Worm (Caenorhabditis elegans) whole organism, mixed stage, embryonic: Measurements from ENCODE around the gene C36C5.12.

Source experiments
- M03D4.4 ChIP-seq: sonication (generic microtip); optimal IDR thresholded peaks from 2 replicates; lab custom pipeline; 2017; ENCODE audit warnings: mild to moderate bottlenecking, missing genetic modification characterization, missing compliant biosample characterization
- bed-3 ChIP-seq: fragments of 200-800 bp; sonication (Bioruptor generic); optimal IDR thresholded peaks from 3 replicates; lab custom pipeline; 2018; ENCODE audit warnings: mild to moderate bottlenecking, missing genetic modification characterization, moderate library complexity, missing compliant biosample characterization
- blmp-1 ChIP-seq: fragments of 150-350 bp; optimal IDR thresholded peaks from 2 replicates; lab custom pipeline; 2014; ENCODE audit warnings: missing biosample characterization, missing genetic modification characterization
- ceh-39 ChIP-seq: fragments of 150-350 bp; optimal IDR thresholded peaks from 2 replicates; lab custom pipeline; 2014; ENCODE audit warnings: missing biosample characterization, missing genetic modification characterization
- ceh-43 ChIP-seq: fragments of 200-800 bp; sonication (Bioruptor generic); optimal IDR thresholded peaks from 2 replicates; lab custom pipeline; 2018; ENCODE audit warnings: mild to moderate bottlenecking, missing genetic modification characterization, moderate library complexity, missing compliant biosample characterization
- ceh-83 ChIP-seq: fragments of 200-800 bp; sonication (Bioruptor generic); optimal IDR thresholded peaks from 2 replicates; lab custom pipeline; 2018; ENCODE audit warnings: mild to moderate bottlenecking, missing genetic modification characterization, missing compliant biosample characterization
- cnd-1 ChIP-seq: fragments of 200-800 bp; sonication (Bioruptor generic); optimal IDR thresholded peaks from 2 replicates; lab custom pipeline; 2018; ENCODE audit warnings: mild to moderate bottlenecking, missing genetic modification characterization, missing compliant biosample characterization
- drap-1 ChIP-seq: fragments of 200-800 bp; sonication (Bioruptor generic); optimal IDR thresholded peaks from 3 replicates; lab custom pipeline; 2018; ENCODE audit warnings: mild to moderate bottlenecking, missing genetic modification characterization, missing compliant biosample characterization
- elt-1 ChIP-seq: sonication (generic microtip); optimal IDR thresholded peaks from 2 replicates; lab custom pipeline; 2017; ENCODE audit warnings: missing genetic modification characterization, mild to moderate bottlenecking, missing compliant biosample characterization, antibody characterized with exemption, moderate library complexity, borderline replicate concordance; ENCODE audit not compliant: insufficient read depth
- elt-3 ChIP-seq: fragments of 150-350 bp; optimal IDR thresholded peaks from 2 replicates; lab custom pipeline; 2014; ENCODE audit warnings: missing biosample characterization, missing genetic modification characterization
- flh-1 ChIP-seq: fragments of 200-800 bp; sonication (Bioruptor generic); optimal IDR thresholded peaks from 2 replicates; lab custom pipeline; 2018; ENCODE audit warnings: mild to moderate bottlenecking, missing genetic modification characterization, moderate library complexity, missing compliant biosample characterization
- hlh-1 ChIP-seq: fragments of 150-350 bp; optimal IDR thresholded peaks from 2 replicates; lab custom pipeline; 2014; ENCODE audit warnings: missing biosample characterization, missing genetic modification reagents, missing genetic modification characterization
- lin-13 ChIP-seq: fragments of 150-350 bp; optimal IDR thresholded peaks from 2 replicates; lab custom pipeline; 2014; ENCODE audit warnings: missing biosample characterization, missing genetic modification characterization
- lin-32 ChIP-seq: fragments of 200-800 bp; sonication (Bioruptor generic); optimal IDR thresholded peaks from 2 replicates; lab custom pipeline; 2018; ENCODE audit warnings: mild to moderate bottlenecking, missing genetic modification characterization, missing compliant biosample characterization
- lsy-2 ChIP-seq: fragments of 150-350 bp; optimal IDR thresholded peaks from 2 replicates; lab custom pipeline; 2014; ENCODE audit warnings: missing biosample characterization, missing genetic modification characterization
- mab-5 ChIP-seq: fragments of 150-350 bp; optimal IDR thresholded peaks from 2 replicates; lab custom pipeline; 2014; ENCODE audit warnings: missing biosample characterization, missing genetic modification characterization
- mep-1 ChIP-seq: fragments of 150-350 bp; optimal IDR thresholded peaks from 2 replicates; lab custom pipeline; 2017; ENCODE audit warnings: missing biosample characterization, missing genetic modification reagents, missing genetic modification characterization, inconsistent platforms
- mls-2 ChIP-seq: sonication (generic microtip); optimal IDR thresholded peaks from 2 replicates; lab custom pipeline; 2016; ENCODE audit warnings: mild to moderate bottlenecking, missing genetic modification characterization, moderate library complexity, missing compliant biosample characterization
- nhr-12 ChIP-seq: fragments of 150-350 bp; optimal IDR thresholded peaks from 2 replicates; lab custom pipeline; 2014; ENCODE audit warnings: missing biosample characterization, missing genetic modification characterization
- nhr-237 ChIP-seq: fragments of 150-350 bp; optimal IDR thresholded peaks from 2 replicates; lab custom pipeline; 2014; ENCODE audit warnings: missing biosample characterization, missing genetic modification characterization
- nhr-76 ChIP-seq: sonication (generic microtip); optimal IDR thresholded peaks from 2 replicates; lab custom pipeline; 2017; ENCODE audit warnings: missing biosample characterization, missing genetic modification characterization
- pha-4 ChIP-seq: fragments of 150-350 bp; optimal IDR thresholded peaks from 2 replicates; lab custom pipeline; 2018; ENCODE audit warnings: missing biosample characterization, missing genetic modification reagents, missing genetic modification characterization
- sem-2 ChIP-seq: fragments of 200-800 bp; sonication (Bioruptor generic); optimal IDR thresholded peaks from 2 replicates; lab custom pipeline; 2018; ENCODE audit warnings: mild to moderate bottlenecking, missing genetic modification characterization, missing compliant biosample characterization
- snpc-4 ChIP-seq: fragments of 150-350 bp; optimal IDR thresholded peaks from 2 replicates; lab custom pipeline; 2014; ENCODE audit warnings: missing biosample characterization, missing genetic modification characterization
- sptf-1 ChIP-seq: sonication (generic microtip); optimal IDR thresholded peaks from 2 replicates; lab custom pipeline; 2017; ENCODE audit warnings: mild to moderate bottlenecking, missing genetic modification characterization, moderate library complexity, missing compliant biosample characterization
- tbx-8 ChIP-seq: fragments of 200-800 bp; sonication (Bioruptor generic); optimal IDR thresholded peaks from 2 replicates; lab custom pipeline; 2018; ENCODE audit warnings: mild to moderate bottlenecking, missing genetic modification characterization, moderate library complexity, missing compliant biosample characterization
- unc-120 ChIP-seq: sonication (generic microtip); optimal IDR thresholded peaks from 2 replicates; lab custom pipeline; 2017; ENCODE audit warnings: missing genetic modification characterization, missing compliant biosample characterization; ENCODE audit not compliant: poor library complexity, severe bottlenecking
- zip-8 ChIP-seq: fragments of 150-350 bp; optimal IDR thresholded peaks from 2 replicates; lab custom pipeline; 2014; ENCODE audit warnings: missing biosample characterization, missing genetic modification characterization
- ztf-11 ChIP-seq: fragments of 150-350 bp; optimal IDR thresholded peaks from 2 replicates; lab custom pipeline; 2014; ENCODE audit warnings: missing biosample characterization, missing genetic modification characterization

The C36C5.12 gene

ce11 chrV:3163143-3163542 is 4.0 kb upstream of the C36C5.12 start:
- TF ChIP-seq nhr-12 (tag; lab: Kevin White, UChicago) = no peak
- TF ChIP-seq hlh-1 (tag; lab: Kevin White, UChicago) = no peak
- no peak for TF ChIP-seq ztf-11 (tag; lab: Kevin White, UChicago)
- TF ChIP-seq sem-2 (GFP tag; lab: Kevin White, UChicago) = no peak
- no peak for TF ChIP-seq tbx-8
- TF ChIP-seq flh-1 (GFP tag; lab: Kevin White, UChicago) = no peak
- no peak for TF ChIP-seq mab-5 (tag; lab: Kevin White, UChicago)
- TF ChIP-seq snpc-4 (tag; lab: Kevin White, UChicago) = no peak
- TF ChIP-seq cnd-1 = no peak
- no peak for TF ChIP-seq drap-1
- TF ChIP-seq blmp-1 (tag; lab: Kevin White, UChicago) = no peak

- TF ChIP-seq ceh-83 = no peak
- no peak for TF ChIP-seq nhr-237 (tag; lab: Kevin White, UChicago)
- TF ChIP-seq M03D4.4 (tag; lab: Kevin White, UChicago) = no peak
- TF ChIP-seq tbx-8 = no peak
- no peak for TF ChIP-seq flh-1 (GFP tag; lab: Kevin White, UChicago)
- no peak for TF ChIP-seq mls-2 (tag; lab: Kevin White, UChicago)
- no peak for TF ChIP-seq sptf-1
- no peak for TF ChIP-seq drap-1
- TF ChIP-seq bed-3 (GFP tag; lab: Kevin White, UChicago) = no peak
- no peak for TF ChIP-seq pha-4 (tag; lab: Kevin White, UChicago)
- TF ChIP-seq elt-1 (tag; lab: Kevin White, UChicago) = no peak
- TF ChIP-seq mab-5 (tag; lab: Kevin White, UChicago) = no peak
These were observed 3.1 kb upstream of the C36C5.12 start for ce11 chrV:3162299-3162698.

ce11 chrV:3158379-3158778 is 773 bp downstream of the C36C5.12 start:
- no peak for TF ChIP-seq nhr-12 (tag; lab: Kevin White, UChicago)
- TF ChIP-seq hlh-1 (tag; lab: Kevin White, UChicago) = no peak
- TF ChIP-seq lin-32 (GFP tag; lab: Kevin White, UChicago) = no peak
- no peak for TF ChIP-seq unc-120 (tag; lab: Kevin White, UChicago)
- no peak for TF ChIP-seq blmp-1 (tag; lab: Kevin White, UChicago)

ce11 chrV:3156786-3157185 is 2.4 kb downstream of the C36C5.12 start, which contains the start of gene exh-1:
TSS of gene exh-1 (plus strand) at chrV:3157086.
- no peak for TF ChIP-seq snpc-4 (tag; lab: Kevin White, UChicago)
- TF ChIP-seq M03D4.4 (tag; lab: Kevin White, UChicago) = no peak
- no peak for TF ChIP-seq mep-1 (tag; lab: Kevin White, UChicago)
- no peak for TF ChIP-seq sptf-1
- TF ChIP-seq nhr-76 = no peak
- TF ChIP-seq elt-1 (tag; lab: Kevin White, UChicago) = no peak
- no peak for TF ChIP-seq drap-1
- no peak for TF ChIP-seq lin-13 (tag; lab: Kevin White, UChicago)
- TF ChIP-seq mab-5 (tag; lab: Kevin White, UChicago) = no peak
- TF ChIP-seq pha-4 (tag; lab: Kevin White, UChicago) = no peak
- TF ChIP-seq lsy-2 (tag; lab: Kevin White, UChicago) = no peak
- TF ChIP-seq ztf-11 (tag; lab: Kevin White, UChicago) = no peak
- TF ChIP-seq flh-1 (GFP tag; lab: Kevin White, UChicago) = no peak
- no peak for TF ChIP-seq unc-120 (tag; lab: Kevin White, UChicago)
- TF ChIP-seq bed-3 (GFP tag; lab: Kevin White, UChicago) = no peak
- no peak for TF ChIP-seq blmp-1 (tag; lab: Kevin White, UChicago)

ce11 chrV:3155072-3155471 is 4.1 kb downstream of the C36C5.12 start, which contains the start of gene srab-7:
TSS of gene srab-7 (minus strand) at chrV:3155172.
- TF ChIP-seq mab-5 (tag; lab: Kevin White, UChicago) (no peak), elt-3 (no peak), flh-1 (GFP tag; lab: Kevin White, UChicago) (no peak), ceh-39 (tag; lab: Kevin White, UChicago) (no peak), tbx-8 (no peak), ceh-43 (GFP tag; lab: Kevin White, UChicago) (no peak), cnd-1 (no peak), lsy-2 (tag; lab: Kevin White, UChicago) (no peak), lin-13 (tag; lab: Kevin White, UChicago) (no peak), sptf-1 (no peak), pha-4 (tag; lab: Kevin White, UChicago) (no peak), blmp-1 (tag; lab: Kevin White, UChicago) (no peak), zip-8 (tag; lab: Kevin White, UChicago) (no peak), nhr-76 (no peak), M03D4.4 (tag; lab: Kevin White, UChicago) (no peak), sem-2 (GFP tag; lab: Kevin White, UChicago) (no peak), unc-120 (tag; lab: Kevin White, UChicago) (no peak)
